Fruit fly (Drosophila melanogaster): ENCODE results near the gene CG15369.

CG15369 gene

dm6 chrX:9200234-9200633 lies 16.4 kb upstream of the CG15369 start:
- TF ChIP-seq pan (optimal IDR thresholded peaks at IDR 0.05) (no peak), Rel (GFP tag; optimal IDR thresholded peaks at IDR 0.05) (no peak), Rel (tag; optimal IDR thresholded peaks at IDR 0.05) (peak; percentile 79)

- TF ChIP-seq CG9705 (GFP tag; optimal IDR thresholded peaks at IDR 0.05): no peak
- TF ChIP-seq dsf (GFP tag; optimal IDR thresholded peaks at IDR 0.05; ENCODE audit: borderline replicate concordance): no peak
- TF ChIP-seq foxo (GFP tag; optimal IDR thresholded peaks at IDR 0.05): no peak
- no peak for TF ChIP-seq ey (GFP tag; optimal IDR thresholded peaks at IDR 0.05)
- TF ChIP-seq brk (GFP tag; optimal IDR thresholded peaks at IDR 0.05): no peak
- TF ChIP-seq Hr78 (GFP tag; optimal IDR thresholded peaks at IDR 0.05): no peak
- TF ChIP-seq HLH106 (tag; optimal IDR thresholded peaks at IDR 0.05): no peak
- TF ChIP-seq lola (GFP tag; optimal IDR thresholded peaks at IDR 0.05): no peak
- no peak for TF ChIP-seq sage (GFP tag; optimal IDR thresholded peaks at IDR 0.05)
- TF ChIP-seq Sp1 (GFP tag; optimal IDR thresholded peaks at IDR 0.05): no peak
- TF ChIP-seq Jra (GFP tag; optimal IDR thresholded peaks at IDR 0.05): no peak
- TF ChIP-seq Rel (GFP tag; optimal IDR thresholded peaks at IDR 0.05): no peak
- no peak for TF ChIP-seq Rel (tag; optimal IDR thresholded peaks at IDR 0.05)
Observed at dm6 chrX:9201080-9201479, 15.6 kb upstream of the CG15369 start.

- TF ChIP-seq CG9705 (GFP tag; optimal IDR thresholded peaks at IDR 0.05) (no peak), dsf (GFP tag; optimal IDR thresholded peaks at IDR 0.05; ENCODE audit: borderline replicate concordance) (no peak), CG32264 (GFP tag; optimal IDR thresholded peaks at IDR 0.05) (no peak), h (GFP tag; optimal IDR thresholded peaks at IDR 0.05) (peak; percentile 14), fru (GFP tag; optimal IDR thresholded peaks at IDR 0.05) (peak; percentile 21), sv (GFP tag; optimal IDR thresholded peaks at IDR 0.05) (peak; percentile 4), psq (GFP tag; optimal IDR thresholded peaks at IDR 0.05) (peak; percentile 29), rgr (GFP tag; optimal IDR thresholded peaks at IDR 0.05) (peak; percentile 44), HLH106 (tag; optimal IDR thresholded peaks at IDR 0.05) (peak; percentile 44), foxo (GFP tag; optimal IDR thresholded peaks at IDR 0.05) (peak in 1 of 2 experiments; percentile 5)
Observed at dm6 chrX:9201866-9202681, 14.6 kb upstream of the CG15369 start.

dm6 chrX:9210787-9211186 lies 5.9 kb upstream of the CG15369 start, which contains the start of gene SmydA-9:
Gene SmydA-9, minus strand, starts transcription at chrX:9210887.
- TF ChIP-seq h (GFP tag; optimal IDR thresholded peaks at IDR 0.05) (peak; percentile 7), fru (GFP tag; optimal IDR thresholded peaks at IDR 0.05) (no peak), HLH106 (tag; optimal IDR thresholded peaks at IDR 0.05) (peak; percentile 48)

dm6 chrX:9214576-9214975 lies 2.1 kb upstream of the CG15369 start, which contains the start of gene Obp8a:
Gene Obp8a, plus strand, starts transcription at chrX:9214876.
- no peak for TF ChIP-seq Rel (GFP tag; optimal IDR thresholded peaks at IDR 0.05)
- TF ChIP-seq Rel (tag; optimal IDR thresholded peaks at IDR 0.05): no peak
- TF ChIP-seq CG32264 (GFP tag; optimal IDR thresholded peaks at IDR 0.05): no peak
- TF ChIP-seq dl (GFP tag; optimal IDR thresholded peaks at IDR 0.05; ENCODE audit: insufficient read depth in 1 of 2, partially characterized antibody in 2 of 2): no peak
- no peak for TF ChIP-seq psq (GFP tag; optimal IDR thresholded peaks at IDR 0.05)
- TF ChIP-seq br (GFP tag; optimal IDR thresholded peaks at IDR 0.05): no peak

dm6 chrX:9215485-9215884 lies 1.2 kb upstream of the CG15369 start, which contains the start of gene CG15368:
Gene CG15368, plus strand, starts transcription at chrX:9215785.
- no peak for TF ChIP-seq OdsH (GFP tag; optimal IDR thresholded peaks at IDR 0.05)

- TF ChIP-seq foxo (GFP tag; optimal IDR thresholded peaks at IDR 0.05): peak in 1 of 2 experiments; percentile 3
- no peak for TF ChIP-seq ey (GFP tag; optimal IDR thresholded peaks at IDR 0.05)
Observed at dm6 chrX:9220434-9220833, 3.8 kb downstream of the CG15369 start.

dm6 chrX:9223182-9223581 lies 6.5 kb downstream of the CG15369 start, which contains the start of gene t:
Gene t, minus strand, starts transcription at chrX:9223257.
- TF ChIP-seq Hr78 (GFP tag; optimal IDR thresholded peaks at IDR 0.05) (no peak), GATAd (GFP tag; optimal IDR thresholded peaks at IDR 0.05) (no peak), sage (GFP tag; optimal IDR thresholded peaks at IDR 0.05) (no peak), rgr (GFP tag; optimal IDR thresholded peaks at IDR 0.05) (no peak), Jra (GFP tag; optimal IDR thresholded peaks at IDR 0.05) (no peak), Hnf4 (GFP tag; optimal IDR thresholded peaks at IDR 0.05) (no peak), jim (GFP tag; optimal IDR thresholded peaks at IDR 0.05) (no peak), Vsx2 (GFP tag; optimal IDR thresholded peaks at IDR 0.05; ENCODE audit: partially characterized antibody) (no peak), dmrt93B (GFP tag; optimal IDR thresholded peaks at IDR 0.05) (no peak), pan (optimal IDR thresholded peaks at IDR 0.05) (no peak), Rel (GFP tag; optimal IDR thresholded peaks at IDR 0.05) (no peak), Rel (tag; optimal IDR thresholded peaks at IDR 0.05) (no peak), CrebA (GFP tag; optimal IDR thresholded peaks at IDR 0.05; ENCODE audit: borderline replicate concordance) (no peak), br (GFP tag; optimal IDR thresholded peaks at IDR 0.05) (no peak), Dif (GFP tag; optimal IDR thresholded peaks at IDR 0.05; ENCODE audit: partially characterized antibody) (no peak), CG32264 (GFP tag; optimal IDR thresholded peaks at IDR 0.05) (no peak), HLH106 (tag; optimal IDR thresholded peaks at IDR 0.05) (no peak), tai (GFP tag; optimal IDR thresholded peaks at IDR 0.05) (no peak), dl (GFP tag; optimal IDR thresholded peaks at IDR 0.05; ENCODE audit: insufficient read depth in 1 of 2, partially characterized antibody in 2 of 2) (no peak), OdsH (GFP tag; optimal IDR thresholded peaks at IDR 0.05) (no peak), Sp1 (GFP tag; optimal IDR thresholded peaks at IDR 0.05) (no peak)
